Fruit fly (Drosophila melanogaster): ENCODE measurements around the gene Ack.

Gene Ack

DNA sequence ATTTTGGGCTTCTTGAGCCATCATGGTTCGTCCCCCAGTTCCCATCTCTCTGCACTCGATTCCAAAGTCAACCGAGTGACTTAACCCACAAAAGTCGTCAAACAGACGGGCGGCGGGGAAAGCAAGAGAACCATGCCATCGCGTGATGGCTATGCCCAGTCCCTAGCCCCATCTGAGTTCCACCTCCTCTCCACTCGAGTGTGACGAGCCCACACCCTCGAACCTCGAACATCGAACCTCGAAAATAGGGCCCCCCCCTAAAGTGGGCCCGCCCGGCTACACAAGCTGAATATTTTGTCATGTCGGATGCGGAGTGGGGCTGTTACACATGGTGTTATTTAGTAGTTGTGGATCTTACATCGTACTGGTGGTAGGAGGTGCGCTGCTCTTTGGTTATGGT lies 11.4 kb upstream of the Ack start (continued):
- TF ChIP-seq Aef1 (GFP tag; IDR thresholded peaks at IDR 0.05) (no peak), CG12769 (tag; optimal IDR thresholded peaks at IDR 0.05) (peak; percentile 53), CG17912 (GFP tag; optimal IDR thresholded peaks at IDR 0.05) (no peak), scrt (GFP tag; optimal IDR thresholded peaks at IDR 0.05) (no peak), wek (GFP tag; optimal IDR thresholded peaks at IDR 0.05) (no peak), CG3726 (GFP tag; IDR thresholded peaks at IDR 0.05) (no peak), D19A (tag; optimal IDR thresholded peaks at IDR 0.05) (no peak), CG2875 (GFP tag; optimal IDR thresholded peaks at IDR 0.05) (no peak), CG11247 (GFP tag; IDR thresholded peaks at IDR 0.05) (no peak), chif (GFP tag; optimal IDR thresholded peaks at IDR 0.05) (no peak), CG13894 (tag; optimal IDR thresholded peaks at IDR 0.05) (no peak), gcm (GFP tag; optimal IDR thresholded peaks at IDR 0.05) (no peak), grau (tag; optimal IDR thresholded peaks at IDR 0.05) (no peak), PHDP (tag; optimal IDR thresholded peaks at IDR 0.05) (no peak), pzg (GFP tag; optimal IDR thresholded peaks at IDR 0.05) (no peak), ind (GFP tag; optimal IDR thresholded peaks at IDR 0.05) (no peak), CG4730 (GFP tag; IDR thresholded peaks at IDR 0.05) (no peak), oc (tag; optimal IDR thresholded peaks at IDR 0.05) (no peak), danr (GFP tag; IDR thresholded peaks at IDR 0.05) (no peak), Med (GFP tag) (peak; percentile 80), gcm2 (GFP tag; optimal IDR thresholded peaks at IDR 0.05) (no peak), CG8388 (GFP tag; optimal IDR thresholded peaks at IDR 0.05) (no peak), CG4282 (GFP tag; optimal IDR thresholded peaks at IDR 0.05) (no peak), jigr1 (GFP tag; IDR thresholded peaks at IDR 0.05) (no peak), Asciz (GFP tag; optimal IDR thresholded peaks at IDR 0.05) (no peak), TFAM (GFP tag; optimal IDR thresholded peaks at IDR 0.05) (no peak), CG2129 (GFP tag; IDR thresholded peaks at IDR 0.05; ENCODE audit: partially characterized antibody) (no peak), CG12155 (GFP tag; optimal IDR thresholded peaks at IDR 0.05) (no peak), YL-1 (GFP tag; optimal IDR thresholded peaks at IDR 0.05) (no peak), Hmx (GFP tag; optimal IDR thresholded peaks at IDR 0.05) (no peak), CG34224 (GFP tag; IDR thresholded peaks at IDR 0.05; ENCODE audit: partially characterized antibody) (no peak), Elba2 (GFP tag; optimal IDR thresholded peaks at IDR 0.05) (no peak), tio (GFP tag; optimal IDR thresholded peaks at IDR 0.05) (no peak), so (GFP tag; IDR thresholded peaks at IDR 0.05) (no peak), Atf3 (GFP tag; optimal IDR thresholded peaks at IDR 0.05) (no peak), sd (tag; optimal IDR thresholded peaks at IDR 0.05) (peak; percentile 28), Fer1 (GFP tag; optimal IDR thresholded peaks at IDR 0.05) (no peak), dmrt99B (tag; optimal IDR thresholded peaks at IDR 0.05) (no peak), gt (GFP tag; IDR thresholded peaks at IDR 0.05) (no peak), disco-r (GFP tag; optimal IDR thresholded peaks at IDR 0.05) (no peak), zfh1 (GFP tag; IDR thresholded peaks at IDR 0.05) (no peak), jing (GFP tag; optimal IDR thresholded peaks at IDR 0.05) (no peak), CG1603 (tag; optimal IDR thresholded peaks at IDR 0.05) (no peak), Doc2 (GFP tag; IDR thresholded peaks at IDR 0.05) (no peak), pita (GFP tag; optimal IDR thresholded peaks at IDR 0.05) (no peak), CG12219 (GFP tag; optimal IDR thresholded peaks at IDR 0.05) (no peak), cas (GFP tag; IDR thresholded peaks at IDR 0.05) (no peak), CG30431 (GFP tag; optimal IDR thresholded peaks at IDR 0.05) (no peak), CG7357 (GFP tag; IDR thresholded peaks at IDR 0.05) (no peak), kni (GFP tag; optimal IDR thresholded peaks at IDR 0.05) (peak; percentile 50), CG17612 (GFP tag; IDR thresholded peaks at IDR 0.05) (no peak), CG18764 (GFP tag; optimal IDR thresholded peaks at IDR 0.05) (no peak)

Data from whole organism, embryonic.